Worm (Caenorhabditis elegans): ENCODE results near the gene rpl-7A.

- TF ChIP-seq attf-4 (tag; optimal IDR thresholded peaks at IDR 0.05) (no peak), zag-1 (tag; optimal IDR thresholded peaks at IDR 0.05) (no peak), ctbp-1 (GFP tag; IDR thresholded peaks at IDR 0.05) (no peak), nhr-48 (tag; optimal IDR thresholded peaks at IDR 0.05) (no peak), lsy-2 (tag; optimal IDR thresholded peaks at IDR 0.05) (peak in 1 of 2 experiments; percentile 2), aly-2 (tag; optimal IDR thresholded peaks at IDR 0.05) (no peak)
Observed at ce11 chrIV:4396052-4396821, 5.8 kb upstream of the rpl-7A start.
